Worm (Caenorhabditis elegans): ENCODE data around the gene K04F1.8.

DNA sequence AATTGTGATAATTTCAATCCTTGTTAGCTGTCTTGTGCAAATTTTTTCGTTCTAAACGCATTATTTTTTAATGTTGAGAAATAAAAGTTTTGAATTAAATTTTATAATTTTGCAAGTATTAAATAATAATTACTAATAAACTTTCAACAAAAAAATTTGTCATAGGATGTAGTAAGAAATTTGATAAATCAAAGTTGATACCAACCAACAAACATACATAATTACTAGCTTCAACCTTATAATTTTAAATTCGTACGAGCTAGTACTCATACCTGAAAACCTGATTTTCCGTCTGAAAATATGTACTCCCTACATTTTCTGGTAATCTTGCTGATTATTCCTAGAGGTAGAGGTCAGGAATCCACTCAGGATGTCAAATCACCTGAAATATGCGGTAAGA is 16.0 kb upstream of the K04F1.8 start, which contains the start of gene irld-44:
- TF ChIP-seq klf-2 (GFP tag; conservative IDR thresholded peaks at IDR 0.05), result no peak
- no peak for TF ChIP-seq ref-1 (GFP tag; conservative IDR thresholded peaks at IDR 0.05)
- TF ChIP-seq ztf-23 (GFP tag; IDR thresholded peaks at IDR 0.05), result no peak

All from whole organism, midembryonic.